Fruit fly (Drosophila melanogaster): Measurements from ENCODE around the gene Arl1.

Gene Arl1

dm6 chr3L:15954784-15955427 is 28.0 kb upstream of the Arl1 start, which contains the start of the genes Pka-C3 and GXIVsPLA2 (continued):
- TF ChIP-seq ATbp (GFP tag; optimal IDR thresholded peaks at IDR 0.05), result no peak
- TF ChIP-seq CG4424 (GFP tag; optimal IDR thresholded peaks at IDR 0.05), result peak; percentile 12
- TF ChIP-seq CG17361 (GFP tag; IDR thresholded peaks at IDR 0.05), result peak; percentile 55; the same call in 2 of the 3 replicates
- TF ChIP-seq CG12299 (tag; optimal IDR thresholded peaks at IDR 0.05), result peak; percentile 26
- TF ChIP-seq CG34422 (GFP tag; IDR thresholded peaks at IDR 0.05), result no peak
- peak; percentile 19 for TF ChIP-seq CG15696 (tag; optimal IDR thresholded peaks at IDR 0.05)
- TF ChIP-seq so (GFP tag; IDR thresholded peaks at IDR 0.05), result no peak
- no peak for TF ChIP-seq CG1602 (GFP tag; optimal IDR thresholded peaks at IDR 0.05)
- TF ChIP-seq CG17612 (GFP tag; IDR thresholded peaks at IDR 0.05), result no peak
- no peak for TF ChIP-seq Spps (tag; optimal IDR thresholded peaks at IDR 0.05)
- no peak for TF ChIP-seq HLH3B (GFP tag; IDR thresholded peaks at IDR 0.05)
- peak; percentile 26 for TF ChIP-seq Nf-YC (tag; optimal IDR thresholded peaks at IDR 0.05)
- no peak for TF ChIP-seq jumu (GFP tag; optimal IDR thresholded peaks at IDR 0.05)
- TF ChIP-seq dmrt11E (tag; optimal IDR thresholded peaks at IDR 0.05), result no peak
- no peak for TF ChIP-seq CG3838 (GFP tag; optimal IDR thresholded peaks at IDR 0.05)
- TF ChIP-seq crp (GFP tag; optimal IDR thresholded peaks at IDR 0.05), result no peak
- no peak for TF ChIP-seq D (optimal IDR thresholded peaks at IDR 0.05)
- TF ChIP-seq D (GFP tag; optimal IDR thresholded peaks at IDR 0.05), result no peak
- no peak for TF ChIP-seq CG9817 (tag; optimal IDR thresholded peaks at IDR 0.05)
- peak; percentile 91 for TF ChIP-seq E2f2 (GFP tag; IDR thresholded peaks at IDR 0.05)
- no peak for TF ChIP-seq CG1792 (GFP tag; optimal IDR thresholded peaks at IDR 0.05)
- no peak for TF ChIP-seq sisA (GFP tag; IDR thresholded peaks at IDR 0.05)
- no peak for TF ChIP-seq CG6689 (GFP tag; IDR thresholded peaks at IDR 0.05)
- no peak for TF ChIP-seq CG3163 (GFP tag; optimal IDR thresholded peaks at IDR 0.05)
- TF ChIP-seq CG3407 (GFP tag; optimal IDR thresholded peaks at IDR 0.05), result no peak
- no peak for TF ChIP-seq bbx (GFP tag; IDR thresholded peaks at IDR 0.05; ENCODE audit: partially characterized antibody)
- no peak for TF ChIP-seq Poxn (GFP tag; IDR thresholded peaks at IDR 0.05)
- no peak for TF ChIP-seq Usf (GFP tag; optimal IDR thresholded peaks at IDR 0.05)
- no peak for TF ChIP-seq CG14860 (GFP tag; IDR thresholded peaks at IDR 0.05; ENCODE audit: partially characterized antibody)
- no peak for TF ChIP-seq nerfin-1 (tag; optimal IDR thresholded peaks at IDR 0.05)
- TF ChIP-seq trem (tag; optimal IDR thresholded peaks at IDR 0.05), result peak; percentile 64
- TF ChIP-seq tx (GFP tag; optimal IDR thresholded peaks at IDR 0.05), result no peak
- TF ChIP-seq hth (optimal IDR thresholded peaks at IDR 0.05), result no peak
- TF ChIP-seq vfl (GFP tag; optimal IDR thresholded peaks at IDR 0.05), result no peak
- TF ChIP-seq ato (GFP tag; IDR thresholded peaks at IDR 0.05; ENCODE audit: partially characterized antibody), result no peak
- no peak for TF ChIP-seq run (tag; optimal IDR thresholded peaks at IDR 0.05)
- TF ChIP-seq CG17186 (GFP tag; optimal IDR thresholded peaks at IDR 0.05), result no peak
- no peak for TF ChIP-seq HHEX (GFP tag; optimal IDR thresholded peaks at IDR 0.05)
- no peak for TF ChIP-seq ham (GFP tag; IDR thresholded peaks at IDR 0.05)
- TF ChIP-seq gfzf (GFP tag; optimal IDR thresholded peaks at IDR 0.05), result peak; percentile 74
- no peak for TF ChIP-seq CG32532 (GFP tag; IDR thresholded peaks at IDR 0.05)
- no peak for TF ChIP-seq CG14441 (GFP tag; IDR thresholded peaks at IDR 0.05)
- TF ChIP-seq ash1 (GFP tag; optimal IDR thresholded peaks at IDR 0.05), result no peak
- peak; percentile 40 for TF ChIP-seq YL-1 (GFP tag; optimal IDR thresholded peaks at IDR 0.05)
- TF ChIP-seq CG18262 (tag; optimal IDR thresholded peaks at IDR 0.05), result peak; percentile 35
- peak; percentile 47 for TF ChIP-seq Dref (GFP tag; IDR thresholded peaks at IDR 0.05)
- no peak for TF ChIP-seq Atf3 (GFP tag; optimal IDR thresholded peaks at IDR 0.05)
- no peak for TF ChIP-seq Blimp-1 (GFP tag; optimal IDR thresholded peaks at IDR 0.05)
- TF ChIP-seq pfk (GFP tag; optimal IDR thresholded peaks at IDR 0.05), result no peak
- TF ChIP-seq TFAM (GFP tag; optimal IDR thresholded peaks at IDR 0.05), result no peak
- TF ChIP-seq CG13424 (tag; optimal IDR thresholded peaks at IDR 0.05), result no peak
